Worm (Caenorhabditis elegans): Measurements from ENCODE around the gene puf-9.

The puf-9 gene

ce11 chrX:5837035-5837434 is 4.4 kb upstream of the puf-9 start (continued):
- TF ChIP-seq blmp-1 (tag; optimal IDR thresholded peaks at IDR 0.05; ENCODE audit: insufficient read depth) (peak; percentile 47), ceh-16 (tag; optimal IDR thresholded peaks at IDR 0.05) (no peak), peb-1 (tag; optimal IDR thresholded peaks at IDR 0.05) (no peak), mab-5 (tag; optimal IDR thresholded peaks at IDR 0.05) (peak; percentile 38), R02D3.7 (tag; optimal IDR thresholded peaks at IDR 0.05) (no peak), ceh-82 (tag; optimal IDR thresholded peaks at IDR 0.05) (no peak), nhr-21 (tag; optimal IDR thresholded peaks at IDR 0.05) (no peak), sem-4 (tag; optimal IDR thresholded peaks at IDR 0.05) (peak; percentile 76), lsy-2 (tag; optimal IDR thresholded peaks at IDR 0.05) (peak in 1 of 2 experiments; percentile 66), C34F6.9 (tag; optimal IDR thresholded peaks at IDR 0.05) (peak; percentile 49), nhr-11 (tag; optimal IDR thresholded peaks at IDR 0.05) (no peak), aly-2 (tag; optimal IDR thresholded peaks at IDR 0.05) (no peak), ztf-4 (tag; optimal IDR thresholded peaks at IDR 0.05) (no peak), unc-55 (GFP tag; optimal IDR thresholded peaks at IDR 0.05) (no peak), unc-62 (GFP tag; optimal IDR thresholded peaks at IDR 0.05) (no peak), mbf-1 (tag; optimal IDR thresholded peaks at IDR 0.05) (no peak), fos-1 (tag; optimal IDR thresholded peaks at IDR 0.05) (peak; percentile 22), zag-1 (tag; optimal IDR thresholded peaks at IDR 0.05) (no peak), ztf-11 (tag; optimal IDR thresholded peaks at IDR 0.05) (no peak), egl-27 (tag; optimal IDR thresholded peaks at IDR 0.05) (no peak)

ce11 chrX:5839143-5839542 is 2.2 kb upstream of the puf-9 start:
- no peak for TF ChIP-seq egl-27 (tag; optimal IDR thresholded peaks at IDR 0.05)
- no peak for TF ChIP-seq lin-13 (GFP tag; optimal IDR thresholded peaks at IDR 0.05)
- no peak for TF ChIP-seq unc-55 (GFP tag; optimal IDR thresholded peaks at IDR 0.05)
- TF ChIP-seq R02D3.7 (tag; optimal IDR thresholded peaks at IDR 0.05) = no peak
- no peak for TF ChIP-seq nhr-23 (tag; optimal IDR thresholded peaks at IDR 0.05)
- TF ChIP-seq nhr-129 (tag; optimal IDR thresholded peaks at IDR 0.05) = no peak
- no peak for TF ChIP-seq dmd-4 (tag; optimal IDR thresholded peaks at IDR 0.05)
- TF ChIP-seq nhr-25 (tag; optimal IDR thresholded peaks at IDR 0.05) = no peak
- TF ChIP-seq elt-1 (tag; optimal IDR thresholded peaks at IDR 0.05) = no peak
- no peak for TF ChIP-seq ZK546.5 (tag; optimal IDR thresholded peaks at IDR 0.05)
- no peak for TF ChIP-seq sem-4 (tag; optimal IDR thresholded peaks at IDR 0.05)
- no peak for TF ChIP-seq snpc-4 (tag; optimal IDR thresholded peaks at IDR 0.05)
- TF ChIP-seq fos-1 (tag; optimal IDR thresholded peaks at IDR 0.05) = no peak
- TF ChIP-seq nhr-12 (tag; optimal IDR thresholded peaks at IDR 0.05) = no peak

- peak; percentile 6 for TF ChIP-seq nhr-129 (tag; optimal IDR thresholded peaks at IDR 0.05)
- TF ChIP-seq fos-1 (tag; optimal IDR thresholded peaks at IDR 0.05) = peak; percentile 79
- peak; percentile 39 for TF ChIP-seq crh-2 (tag; optimal IDR thresholded peaks at IDR 0.05)
- TF ChIP-seq elt-1 (tag; optimal IDR thresholded peaks at IDR 0.05) = no peak
- TF ChIP-seq F13H6.1 (tag; optimal IDR thresholded peaks at IDR 0.05) = peak; percentile 28
Measured at ce11 chrX:5839643-5840042, 1.7 kb upstream of the puf-9 start, which contains the start of gene dct-11. Gene dct-11, minus strand, starts transcription at chrX:5839778.

ce11 chrX:5847268-5847667 is 5.9 kb downstream of the puf-9 start:
- TF ChIP-seq unc-55 (GFP tag; optimal IDR thresholded peaks at IDR 0.05) (peak; percentile 84), sma-9 (GFP tag; optimal IDR thresholded peaks at IDR 0.05) (peak; percentile 23), sma-9 (tag; optimal IDR thresholded peaks at IDR 0.05) (no peak), R02D3.7 (tag; optimal IDR thresholded peaks at IDR 0.05) (no peak), zag-1 (tag; optimal IDR thresholded peaks at IDR 0.05) (peak; percentile 1), lin-39 (tag; optimal IDR thresholded peaks at IDR 0.05) (no peak), nhr-129 (tag; optimal IDR thresholded peaks at IDR 0.05) (peak; percentile 23), ama-1 (optimal IDR thresholded peaks at IDR 0.05) (no peak), peb-1 (tag; optimal IDR thresholded peaks at IDR 0.05) (no peak), nhr-6 (tag; optimal IDR thresholded peaks at IDR 0.05) (no peak), C34F6.9 (tag; optimal IDR thresholded peaks at IDR 0.05) (peak; percentile 61), mdl-1 (tag; optimal IDR thresholded peaks at IDR 0.05) (peak in 1 of 2 experiments; percentile 14), snpc-4 (tag; optimal IDR thresholded peaks at IDR 0.05) (peak; percentile 1), gmeb-1 (tag; optimal IDR thresholded peaks at IDR 0.05) (no peak), ztf-4 (tag; optimal IDR thresholded peaks at IDR 0.05) (no peak), lsy-2 (tag; optimal IDR thresholded peaks at IDR 0.05) (peak; percentile 30 to 56), sem-4 (tag; optimal IDR thresholded peaks at IDR 0.05) (peak; percentile 20)
